Fruit fly (Drosophila melanogaster): ENCODE data around the gene Lar.

The Lar gene

dm6 chr2L:19546869-19547710 lies 39.3 kb upstream of the Lar start, which contains the start of gene CG10337 (continued):
- TF ChIP-seq CG12942 (GFP tag; optimal IDR thresholded peaks at IDR 0.05) = no peak
- TF ChIP-seq Atf6 (GFP tag; IDR thresholded peaks at IDR 0.05) = peak; percentile 56; the same call in 1 of the 2 replicates
- peak; percentile 17 for TF ChIP-seq schlank (tag; optimal IDR thresholded peaks at IDR 0.05)
- peak; percentile 18 for TF ChIP-seq HmgZ (tag; optimal IDR thresholded peaks at IDR 0.05)
- no peak for TF ChIP-seq tna (GFP tag; IDR thresholded peaks at IDR 0.05; ENCODE audit: partially characterized antibody)
- no peak for TF ChIP-seq dimm (GFP tag; IDR thresholded peaks at IDR 0.05)
- peak; percentile 23 for TF ChIP-seq CG18011 (GFP tag; optimal IDR thresholded peaks at IDR 0.05)
- TF ChIP-seq slou (GFP tag; optimal IDR thresholded peaks at IDR 0.05) = no peak
- no peak for TF ChIP-seq danr (GFP tag; IDR thresholded peaks at IDR 0.05)
- no peak for TF ChIP-seq onecut (GFP tag; IDR thresholded peaks at IDR 0.05)
- no peak for TF ChIP-seq CG13624 (GFP tag; optimal IDR thresholded peaks at IDR 0.05)
- peak; percentile 56 for TF ChIP-seq CG15479 (GFP tag; optimal IDR thresholded peaks at IDR 0.05)
- TF ChIP-seq CG10654 (GFP tag; optimal IDR thresholded peaks at IDR 0.05) = peak; percentile 11
- peak; percentile 85 for TF ChIP-seq sd (tag; optimal IDR thresholded peaks at IDR 0.05)
- no peak for TF ChIP-seq CG1024 (GFP tag; IDR thresholded peaks at IDR 0.05)
- TF ChIP-seq Asciz (GFP tag; optimal IDR thresholded peaks at IDR 0.05) = peak; percentile 36
- no peak for TF ChIP-seq CG3065 (GFP tag; optimal IDR thresholded peaks at IDR 0.05)
- peak; percentile 55 for TF ChIP-seq Ada2b (GFP tag; IDR thresholded peaks at IDR 0.05)
- no peak for TF ChIP-seq zen (tag; optimal IDR thresholded peaks at IDR 0.05)
- no peak for TF ChIP-seq CG8359 (GFP tag; optimal IDR thresholded peaks at IDR 0.05; ENCODE audit: borderline replicate concordance)
- TF ChIP-seq BtbVII (GFP tag; optimal IDR thresholded peaks at IDR 0.05) = peak; percentile 44
- no peak for TF ChIP-seq sna (GFP tag; IDR thresholded peaks at IDR 0.05; ENCODE audit: partially characterized antibody)
- TF ChIP-seq CG12744 (GFP tag; optimal IDR thresholded peaks at IDR 0.05) = no peak
- TF ChIP-seq grn (GFP tag; optimal IDR thresholded peaks at IDR 0.05) = peak; percentile 31
- no peak for TF ChIP-seq pan (optimal IDR thresholded peaks at IDR 0.05)
- peak in 1 of 2 experiments; percentile 36 for TF ChIP-seq pan (GFP tag; optimal IDR thresholded peaks at IDR 0.05 in 1 of 2, IDR thresholded peaks at IDR 0.05 in 1 of 2)
- TF ChIP-seq abd-A (tag; optimal IDR thresholded peaks at IDR 0.05) = no peak
- TF ChIP-seq Antp (GFP tag; optimal IDR thresholded peaks at IDR 0.05) = no peak
- peak; percentile 43 for TF ChIP-seq CG10267 (tag; optimal IDR thresholded peaks at IDR 0.05)
- TF ChIP-seq CG7556 (GFP tag; optimal IDR thresholded peaks at IDR 0.05) = peak; percentile 70
- peak; percentile 57 for TF ChIP-seq CG12299 (tag; optimal IDR thresholded peaks at IDR 0.05)
- peak; percentile 44 for TF ChIP-seq CG7786 (GFP tag; optimal IDR thresholded peaks at IDR 0.05)
- no peak for TF ChIP-seq Blimp-1 (GFP tag; optimal IDR thresholded peaks at IDR 0.05)
- peak; percentile 60 for TF ChIP-seq CG12769 (tag; optimal IDR thresholded peaks at IDR 0.05)
- no peak for TF ChIP-seq Dp (GFP tag; optimal IDR thresholded peaks at IDR 0.05)
- TF ChIP-seq Lhr (GFP tag; optimal IDR thresholded peaks at IDR 0.05) = no peak
- peak; percentile 60 for TF ChIP-seq CG12071 (GFP tag; optimal IDR thresholded peaks at IDR 0.05)
- TF ChIP-seq CG8765 (GFP tag; IDR thresholded peaks at IDR 0.05) = peak; percentile 43; the same call in 1 of the 2 replicates
- TF ChIP-seq CG11093 (GFP tag; IDR thresholded peaks at IDR 0.05) = no peak
- TF ChIP-seq NC2β (GFP tag; optimal IDR thresholded peaks at IDR 0.05) = no peak
- no peak for TF ChIP-seq CG6791 (GFP tag; IDR thresholded peaks at IDR 0.05; ENCODE audit: partially characterized antibody)
- TF ChIP-seq HmgD (GFP tag; optimal IDR thresholded peaks at IDR 0.05) = no peak
- no peak for TF ChIP-seq wor (GFP tag; IDR thresholded peaks at IDR 0.05)
- TF ChIP-seq eve (GFP tag; optimal IDR thresholded peaks at IDR 0.05) = peak in 1 of 2 experiments; percentile 72
- TF ChIP-seq PHDP (tag; optimal IDR thresholded peaks at IDR 0.05) = peak; percentile 55
- peak; percentile 60 for TF ChIP-seq CG17385 (GFP tag; optimal IDR thresholded peaks at IDR 0.05)
- peak; percentile 80 for TF ChIP-seq CG3281 (GFP tag; optimal IDR thresholded peaks at IDR 0.05)
- TF ChIP-seq repo (GFP tag; optimal IDR thresholded peaks at IDR 0.05) = no peak

All from whole organism, embryonic.